Worm (Caenorhabditis elegans): ENCODE data around the gene snf-5.

DNA sequence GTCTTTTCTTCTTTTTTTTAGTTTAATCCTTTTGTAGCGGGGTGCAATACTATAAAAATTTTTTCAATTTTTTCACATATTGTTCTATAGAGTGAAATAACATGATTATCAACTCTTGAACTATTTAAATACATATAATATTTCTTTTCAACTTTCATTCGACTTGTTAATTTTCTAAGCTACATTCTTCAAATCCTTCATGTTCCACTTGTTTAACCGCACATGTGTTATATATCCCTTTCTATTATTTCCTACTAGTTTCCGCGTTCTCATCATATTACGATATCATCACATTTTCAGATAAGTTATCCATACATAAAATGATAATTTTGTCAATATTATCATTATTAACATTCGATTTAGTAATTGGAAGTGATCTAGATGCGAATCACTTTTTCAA, 9.7 kb downstream of the snf-5 start, which contains the start of gene Y46G5A.29:
- TF ChIP-seq him-1 (tag; optimal IDR thresholded peaks at IDR 0.05) (no peak), dao-5 (tag; optimal IDR thresholded peaks at IDR 0.05) (no peak), W03F9.2 (tag; optimal IDR thresholded peaks at IDR 0.05) (no peak)
